Fruit fly (Drosophila melanogaster): ENCODE data around the gene CG31635.

dm6 chr2L:6692048-6692447, 43.1 kb upstream of the CG31635 start:
- TF ChIP-seq insv (optimal IDR thresholded peaks at IDR 0.05) (no peak), psq (optimal IDR thresholded peaks at IDR 0.05) (no peak), Sin3A (optimal IDR thresholded peaks at IDR 0.05) (no peak), ttk (optimal IDR thresholded peaks at IDR 0.05) (no peak)

Measured in Kc167 (cell line).